Worm (Caenorhabditis elegans): ENCODE results near the gene B0222.1.

Gene B0222.1

DNA sequence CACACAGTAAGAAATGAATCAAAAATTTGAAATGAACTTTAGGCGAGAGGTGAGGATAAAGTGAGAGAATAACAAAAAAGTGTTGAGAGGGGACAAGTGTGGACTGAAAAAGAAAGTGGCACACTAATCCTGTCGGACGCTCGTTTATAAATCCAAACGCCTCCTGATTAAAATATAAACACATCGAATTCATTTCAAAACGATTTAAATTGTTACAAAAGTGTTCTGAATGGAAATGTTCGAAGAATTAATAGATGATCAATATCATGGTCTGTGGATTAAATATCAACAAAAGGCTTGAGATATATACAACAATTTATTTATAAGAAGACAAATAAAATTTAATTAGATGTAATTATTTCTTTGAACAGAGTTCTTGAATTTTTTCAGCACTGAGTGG is 34.0 kb downstream of the B0222.1 start, which contains the start of gene B0222.11:
Gene B0222.11, minus strand, starts transcription at position 101 of the 400 bp plus-strand sequence.
- TF ChIP-seq him-1 (tag; optimal IDR thresholded peaks at IDR 0.05) (no peak), W03F9.2 (tag; optimal IDR thresholded peaks at IDR 0.05) (no peak), dao-5 (tag; optimal IDR thresholded peaks at IDR 0.05) (no peak)

DNA sequence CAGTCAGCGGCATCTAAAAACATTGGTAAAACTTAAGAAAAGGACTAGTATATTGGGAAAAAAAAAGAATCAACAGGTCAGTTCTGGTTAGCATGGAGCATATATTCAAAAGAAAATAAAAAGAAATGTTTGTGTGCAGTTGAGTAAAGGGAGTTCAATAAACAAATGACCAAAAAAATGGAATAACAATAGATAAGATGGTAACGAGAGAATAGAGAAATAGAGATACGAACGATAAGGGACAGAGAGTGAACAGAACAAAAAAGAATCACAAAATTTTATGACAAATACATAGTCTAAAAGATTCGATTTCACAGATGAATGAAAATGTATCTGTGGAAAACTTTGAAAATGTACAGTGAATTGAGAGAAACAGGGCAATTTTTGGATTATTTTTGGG is 38.9 kb downstream of the B0222.1 start, which contains the start of gene gad-3:
Gene gad-3, minus strand, starts transcription at position 17 of the 400 bp plus-strand sequence.
- TF ChIP-seq him-1 (tag; optimal IDR thresholded peaks at IDR 0.05) (no peak), W03F9.2 (tag; optimal IDR thresholded peaks at IDR 0.05) (no peak), dao-5 (tag; optimal IDR thresholded peaks at IDR 0.05) (no peak)

DNA sequence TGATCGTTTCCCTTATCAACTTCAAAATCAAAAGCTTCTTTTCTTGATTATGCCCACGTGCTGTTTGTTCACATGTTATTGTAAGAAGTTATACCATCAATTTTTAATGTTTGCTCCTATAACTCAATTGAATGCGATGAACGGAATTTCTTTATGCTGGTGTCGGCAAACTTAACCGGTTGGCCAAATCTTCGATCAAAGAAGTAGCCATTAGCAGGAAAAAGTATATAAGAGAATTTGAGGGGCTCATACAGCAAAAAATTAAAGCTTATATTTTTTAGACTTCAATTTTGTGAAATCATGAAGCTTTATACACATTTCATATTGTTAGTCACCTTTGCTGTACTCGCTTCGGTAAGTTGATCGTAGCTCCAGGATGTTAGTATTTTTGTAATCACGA is 39.7 kb downstream of the B0222.1 start, which contains the start of gene pqn-16:
Gene pqn-16, plus strand, starts transcription at position 301 of the 400 bp plus-strand sequence.
- no peak for TF ChIP-seq W03F9.2 (tag; optimal IDR thresholded peaks at IDR 0.05)
- TF ChIP-seq him-1 (tag; optimal IDR thresholded peaks at IDR 0.05) = no peak

DNA sequence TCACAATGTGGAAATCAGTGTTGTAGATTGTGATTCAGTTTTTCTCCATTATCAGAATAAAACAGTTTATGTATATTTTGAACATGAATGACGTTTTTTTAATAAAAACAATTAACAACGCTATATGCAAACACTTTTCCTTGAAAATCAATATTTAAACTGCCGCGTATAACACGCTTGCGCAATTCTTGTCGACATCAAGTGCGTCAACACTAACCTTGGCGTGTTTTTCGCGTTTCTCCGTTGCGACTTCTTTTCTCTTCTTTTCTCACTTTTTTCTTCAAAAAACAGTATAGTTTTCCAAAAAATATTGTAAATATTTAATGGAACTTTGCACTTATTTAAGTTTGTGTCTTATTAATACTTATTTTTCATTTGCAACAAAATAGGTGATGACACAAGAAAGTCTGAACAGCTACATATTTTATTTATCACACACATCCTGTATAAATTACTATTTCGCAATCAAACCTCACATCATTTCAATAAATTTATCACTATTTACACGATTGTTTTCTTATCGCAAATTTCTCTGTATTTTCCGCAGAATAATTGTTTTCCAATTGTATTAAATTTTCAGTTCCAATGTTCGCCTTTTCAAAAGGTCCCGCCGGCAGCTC is 41.3 kb downstream of the B0222.1 start, which contains the start of gene spas-1:
Gene spas-1, plus strand, starts transcription at position 572 of the 620 bp plus-strand sequence.
- TF ChIP-seq W03F9.2 (tag; optimal IDR thresholded peaks at IDR 0.05) = peak; percentile 92
- TF ChIP-seq dao-5 (tag; optimal IDR thresholded peaks at IDR 0.05) = no peak
- no peak for TF ChIP-seq him-1 (tag; optimal IDR thresholded peaks at IDR 0.05)

DNA sequence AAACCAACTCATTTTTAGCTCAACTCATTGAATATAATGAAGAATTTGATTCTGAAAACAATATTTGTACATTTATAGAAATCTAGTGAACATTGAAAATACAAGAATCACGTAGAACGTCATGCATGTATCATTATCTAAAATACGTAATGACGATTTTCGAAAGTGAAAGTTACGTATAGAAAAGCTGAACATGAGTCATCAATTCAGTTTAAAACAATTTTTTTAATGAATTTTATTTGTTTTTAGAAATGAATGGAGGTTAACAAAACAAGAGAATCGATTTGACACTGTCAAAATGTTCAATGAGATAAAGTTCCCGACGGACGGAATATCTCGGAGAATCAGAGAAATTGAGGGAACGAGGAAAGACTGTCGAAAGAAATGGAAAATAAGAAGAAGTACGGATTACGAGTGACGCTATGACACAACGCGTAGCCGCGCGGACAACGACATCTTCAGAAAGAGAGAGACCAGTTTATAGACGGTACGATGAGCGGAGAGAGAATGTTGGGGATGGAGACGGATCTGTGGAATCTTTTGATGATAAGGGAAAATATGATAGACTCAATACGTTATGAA is 47.7 kb downstream of the B0222.1 start, which contains the start of gene ptr-1:
Gene ptr-1, minus strand, starts transcription at position 51 of the 582 bp plus-strand sequence.
- TF ChIP-seq W03F9.2 (tag; optimal IDR thresholded peaks at IDR 0.05) (no peak), dao-5 (tag; optimal IDR thresholded peaks at IDR 0.05) (no peak)

DNA sequence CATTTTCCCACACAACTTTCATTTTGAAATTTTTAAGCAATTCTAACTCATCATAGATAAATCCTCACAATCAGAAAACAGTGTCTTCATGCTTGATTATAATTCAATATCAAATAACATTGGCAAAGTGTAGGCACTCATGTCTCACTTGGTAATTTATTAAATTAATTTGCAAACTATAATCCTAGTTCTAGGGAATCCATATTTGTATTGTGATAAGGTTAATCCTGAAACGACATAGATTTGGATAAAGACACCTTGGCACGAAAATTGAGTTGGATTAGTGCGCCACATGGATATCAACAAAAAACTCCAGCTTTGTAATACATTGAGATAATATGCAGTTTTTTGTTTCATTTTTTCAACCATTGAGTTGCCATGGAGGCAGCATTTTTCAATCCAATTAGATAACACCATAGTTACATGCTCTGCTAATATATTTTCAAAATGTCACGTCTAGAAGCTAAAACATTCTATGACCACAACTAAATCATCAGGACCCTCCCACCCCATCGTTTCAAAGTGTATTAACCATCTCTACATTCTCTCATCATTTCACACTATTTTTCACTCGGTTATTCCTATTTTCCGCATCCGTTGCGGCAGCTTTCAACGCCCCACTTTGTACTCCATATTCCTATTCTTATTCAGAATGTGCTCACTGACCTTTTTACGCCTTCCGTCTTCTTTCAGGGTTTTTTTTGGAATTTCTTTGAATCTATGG is 49.8 kb downstream of the B0222.1 start:
- TF ChIP-seq him-1 (tag; optimal IDR thresholded peaks at IDR 0.05) (no peak), dao-5 (tag; optimal IDR thresholded peaks at IDR 0.05) (no peak), W03F9.2 (tag; optimal IDR thresholded peaks at IDR 0.05) (no peak)

Data from whole organism, L4/young adult.